Worm (Caenorhabditis elegans) whole organism, L2 larva: ENCODE data around the gene ZK1320.11.

Experiments used
- C34F6.9 ChIP-seq: fragments of 150-350 bp; optimal IDR thresholded peaks from 2 replicates; lab custom pipeline; 2014; ENCODE audit warnings: missing biosample characterization, missing genetic modification characterization
- F13H6.1 ChIP-seq: sonication (generic microtip); optimal IDR thresholded peaks from 2 replicates; lab custom pipeline; 2016; ENCODE audit warnings: missing genetic modification characterization, missing compliant biosample characterization
- Y55F3AM.14 ChIP-seq: fragments of 200-800 bp; sonication (Bioruptor generic); optimal IDR thresholded peaks from 2 replicates; lab custom pipeline; 2018; ENCODE audit warnings: mild to moderate bottlenecking, missing genetic modification characterization, missing compliant biosample characterization
- alr-1 ChIP-seq: fragments of 150-350 bp; optimal IDR thresholded peaks from 2 replicates; lab custom pipeline; 2014; ENCODE audit warnings: missing biosample characterization, missing genetic modification characterization
- aly-2 ChIP-seq: fragments of 150-350 bp; optimal IDR thresholded peaks from 2 replicates; lab custom pipeline; 2014; ENCODE audit warnings: missing biosample characterization, missing genetic modification characterization
- blmp-1 ChIP-seq: sonication (generic microtip); optimal IDR thresholded peaks from 2 replicates; lab custom pipeline; 2017; ENCODE audit warnings: missing genetic modification characterization, mild to moderate bottlenecking, missing compliant biosample characterization, antibody characterized with exemption, moderate library complexity; ENCODE audit not compliant: insufficient read depth
- ceh-16 ChIP-seq: fragments of 150-350 bp; optimal IDR thresholded peaks from 2 replicates; lab custom pipeline; 2014; ENCODE audit warnings: missing biosample characterization, missing genetic modification characterization
- ceh-82 ChIP-seq: fragments of 150-350 bp; optimal IDR thresholded peaks from 2 replicates; lab custom pipeline; 2014; ENCODE audit warnings: missing biosample characterization, missing genetic modification characterization
- crh-2 ChIP-seq: sonication (generic microtip); optimal IDR thresholded peaks from 2 replicates; lab custom pipeline; 2017; ENCODE audit warnings: missing biosample characterization, missing genetic modification characterization
- elt-1 ChIP-seq: fragments of 150-350 bp; optimal IDR thresholded peaks from 2 replicates; lab custom pipeline; 2014; ENCODE audit warnings: missing biosample characterization, missing genetic modification characterization
- fos-1 ChIP-seq: fragments of 150-350 bp; optimal IDR thresholded peaks from 2 replicates; lab custom pipeline; 2014; ENCODE audit warnings: missing biosample characterization, missing genetic modification characterization
- gmeb-1 ChIP-seq: fragments of 150-350 bp; optimal IDR thresholded peaks from 2 replicates; lab custom pipeline; 2014; ENCODE audit warnings: missing biosample characterization, missing genetic modification characterization
- lin-13 ChIP-seq: fragments of 150-350 bp; optimal IDR thresholded peaks from 2 replicates; lab custom pipeline; 2014; ENCODE audit warnings: missing biosample characterization, missing genetic modification reagents, missing genetic modification characterization
- lin-39 ChIP-seq: fragments of 150-350 bp; optimal IDR thresholded peaks from 2 replicates; lab custom pipeline; 2014; ENCODE audit warnings: missing biosample characterization, missing genetic modification reagents, missing genetic modification characterization
- lsy-2 ChIP-seq, 2 experiments: fragments of 150-350 bp in 1 of 2; sonication (generic microtip) in 1 of 2; optimal IDR thresholded peaks; 2 replicates each; lab custom pipeline; 2014 to 2017; ENCODE audit warnings: missing biosample characterization in 2 of 2, missing genetic modification characterization in 2 of 2
- nhr-10 ChIP-seq: sonication (generic microtip); optimal IDR thresholded peaks from 2 replicates; lab custom pipeline; 2017; ENCODE audit warnings: missing biosample characterization, missing genetic modification characterization
- nhr-11 ChIP-seq: fragments of 150-350 bp; optimal IDR thresholded peaks from 2 replicates; lab custom pipeline; 2014; ENCODE audit warnings: missing biosample characterization, missing genetic modification characterization
- nhr-12 ChIP-seq: fragments of 150-350 bp; optimal IDR thresholded peaks from 2 replicates; lab custom pipeline; 2014; ENCODE audit warnings: missing biosample characterization, missing genetic modification characterization
- nhr-129 ChIP-seq: fragments of 150-350 bp; optimal IDR thresholded peaks from 2 replicates; lab custom pipeline; 2014; ENCODE audit warnings: missing biosample characterization, missing genetic modification characterization
- nhr-237 ChIP-seq: fragments of 150-350 bp; optimal IDR thresholded peaks from 2 replicates; lab custom pipeline; 2014; ENCODE audit warnings: missing biosample characterization, missing genetic modification characterization
- nhr-25 ChIP-seq: fragments of 150-350 bp; sonication (generic microtip); optimal IDR thresholded peaks from 3 replicates; lab custom pipeline; 2014; ENCODE audit warnings: missing biosample characterization, missing genetic modification characterization
- nhr-6 ChIP-seq: fragments of 150-350 bp; optimal IDR thresholded peaks from 2 replicates; lab custom pipeline; 2014; ENCODE audit warnings: missing biosample characterization, missing genetic modification characterization
- peb-1 ChIP-seq: fragments of 150-350 bp; optimal IDR thresholded peaks from 2 replicates; lab custom pipeline; 2014; ENCODE audit warnings: missing biosample characterization, missing genetic modification characterization
- sem-4 ChIP-seq: fragments of 150-350 bp; optimal IDR thresholded peaks from 2 replicates; lab custom pipeline; 2014; ENCODE audit warnings: missing biosample characterization, missing genetic modification reagents, missing genetic modification characterization
- sma-3 ChIP-seq: sonication (generic microtip); optimal IDR thresholded peaks from 2 replicates; lab custom pipeline; 2016; ENCODE audit warnings: missing genetic modification reagents, missing genetic modification characterization, missing compliant biosample characterization
- sma-9 ChIP-seq, 2 experiments: fragments of 150-350 bp in 1 of 2; sonication (generic microtip) in 1 of 2; optimal IDR thresholded peaks; 2 replicates each; lab custom pipeline; 2014 to 2016; ENCODE audit warnings: missing genetic modification characterization in 2 of 2, mild to moderate bottlenecking in 1 of 2, missing biosample characterization in 1 of 2, missing compliant biosample characterization in 1 of 2, missing genetic modification reagents in 1 of 2, moderate library complexity in 1 of 2
- unc-39 ChIP-seq: fragments of 150-350 bp; optimal IDR thresholded peaks from 2 replicates; lab custom pipeline; 2014; ENCODE audit warnings: missing biosample characterization, missing genetic modification characterization
- unc-55 ChIP-seq: fragments of 150-350 bp; sonication (generic microtip); optimal IDR thresholded peaks from 3 replicates; lab custom pipeline; 2014; ENCODE audit warnings: missing biosample characterization, missing genetic modification reagents, missing genetic modification characterization
- ztf-1 ChIP-seq: fragments of 200-800 bp; sonication (Bioruptor generic); conservative IDR thresholded peaks from 2 replicates; pipeline ENCODE4 v1.3.6; 2022; ENCODE audit warnings: missing genetic modification characterization, missing compliant biosample characterization
- ztf-4 ChIP-seq: fragments of 150-350 bp; optimal IDR thresholded peaks from 2 replicates; lab custom pipeline; 2014; ENCODE audit warnings: missing biosample characterization, missing genetic modification characterization

Gene ZK1320.11

DNA sequence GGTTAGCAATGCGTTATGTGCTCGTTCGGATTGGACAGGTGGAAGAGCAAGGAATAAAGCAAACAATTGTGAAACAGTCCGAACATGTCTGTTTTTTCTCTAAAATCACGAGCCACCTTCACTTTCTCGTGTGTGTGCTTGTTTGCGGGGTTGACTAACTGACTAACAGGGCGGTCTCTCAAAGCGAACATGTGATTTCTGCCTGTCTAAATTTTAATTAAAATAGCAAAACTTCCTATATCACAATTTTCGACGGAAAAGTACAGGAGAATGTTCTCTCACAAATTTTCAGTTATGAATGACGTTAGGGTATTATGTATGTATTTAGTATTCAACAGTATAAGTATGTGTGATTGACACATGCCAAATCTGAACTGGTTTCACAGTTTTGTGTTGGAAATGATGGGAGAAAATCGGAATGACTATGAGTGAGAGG lies 45.5 kb upstream of the ZK1320.11 start:
- TF ChIP-seq nhr-10 (tag; lab: Kevin White, UChicago): no peak
- TF ChIP-seq elt-1: no peak
- TF ChIP-seq C34F6.9: peak; percentile 21
- peak; percentile 40 for TF ChIP-seq crh-2
- TF ChIP-seq blmp-1 (tag; lab: Kevin White, UChicago): peak; percentile 13
- peak; percentile 9 for TF ChIP-seq sma-9 (GFP tag; optimal IDR thresholded peaks at IDR 0.05; lab: Kevin White, UChicago)
- no peak for TF ChIP-seq sma-9 (tag; optimal IDR thresholded peaks at IDR 0.05; lab: Kevin White, UChicago)
- peak; percentile 43 for TF ChIP-seq F13H6.1 (tag; lab: Kevin White, UChicago)

DNA sequence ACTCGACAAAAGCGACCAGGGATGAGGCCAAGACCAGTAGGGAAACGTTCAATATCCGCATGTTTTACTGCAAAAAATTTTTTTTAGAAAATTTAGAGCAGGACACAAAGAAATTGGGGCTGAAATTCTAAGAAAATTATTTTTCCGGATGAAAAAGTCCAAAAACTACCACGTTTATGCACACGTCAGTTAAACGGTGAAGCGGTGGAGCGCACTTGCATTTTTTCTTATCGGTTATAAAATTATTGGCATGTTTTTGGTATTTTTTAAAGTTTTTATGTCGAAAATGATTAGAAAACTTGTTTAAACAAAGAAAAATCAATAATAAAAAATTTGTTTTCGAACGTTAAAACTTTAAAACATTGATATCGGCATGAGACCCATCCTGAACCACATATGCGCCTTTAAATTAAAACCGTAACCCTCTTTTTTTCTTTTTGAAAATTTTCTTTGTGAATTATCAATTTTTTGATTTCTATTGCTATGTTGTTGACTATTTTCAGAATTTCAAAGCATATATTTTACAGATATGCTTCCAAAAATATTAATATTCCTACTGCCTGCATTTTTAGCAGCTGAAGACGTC lies 43.2 kb upstream of the ZK1320.11 start, which contains the start of the genes dnj-20 and ZK1307.8:
Gene dnj-20 (minus strand): TSS at position 67 of the 586 bp plus-strand sequence.
Gene ZK1307.8 (plus strand): TSS at position 504 of the 586 bp plus-strand sequence.
- TF ChIP-seq lsy-2 (tag; optimal IDR thresholded peaks at IDR 0.05; lab: Kevin White, UChicago) (peak in 1 of 2 experiments; percentile 55), ceh-16 (no peak), peb-1 (tag; lab: Kevin White, UChicago) (no peak), fos-1 (tag; lab: Kevin White, UChicago) (peak; percentile 23), gmeb-1 (tag; lab: Kevin White, UChicago) (peak; percentile 15), unc-55 (GFP tag; lab: Kevin White, UChicago) (peak; percentile 38), ztf-1 (no peak), C34F6.9 (peak; percentile 43), unc-39 (no peak), alr-1 (tag; lab: Kevin White, UChicago) (no peak), crh-2 (peak; percentile 79), aly-2 (tag; lab: Kevin White, UChicago) (no peak)

DNA sequence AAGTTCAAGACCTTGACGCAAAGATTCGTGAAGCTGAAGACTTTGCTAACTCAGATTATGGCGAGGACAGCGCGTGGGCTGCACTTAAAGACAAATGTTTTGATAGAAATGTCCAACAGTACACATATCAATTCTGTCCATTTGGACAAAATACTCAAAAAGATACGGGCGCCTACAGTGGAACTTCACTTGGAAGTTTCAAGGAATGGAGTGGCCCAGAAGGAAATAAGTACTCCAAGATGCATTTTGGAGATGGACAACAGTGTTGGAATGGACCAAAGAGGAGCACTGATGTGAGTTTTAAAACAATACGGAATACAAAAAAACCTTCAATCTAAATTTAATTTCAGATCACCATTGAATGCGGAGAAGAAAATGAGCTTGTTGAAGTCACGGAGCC lies 41.5 kb upstream of the ZK1320.11 start:
- TF ChIP-seq ceh-82 (tag; lab: Kevin White, UChicago): no peak
- no peak for TF ChIP-seq ztf-1
- TF ChIP-seq lsy-2 (tag; optimal IDR thresholded peaks at IDR 0.05; lab: Kevin White, UChicago): no peak
- TF ChIP-seq lin-39 (tag; lab: Kevin White, UChicago): no peak
- no peak for TF ChIP-seq C34F6.9
- no peak for TF ChIP-seq nhr-237 (tag; lab: Kevin White, UChicago)
- no peak for TF ChIP-seq sem-4 (tag; lab: Kevin White, UChicago)
- TF ChIP-seq, all 48 proteins: peak for 0

DNA sequence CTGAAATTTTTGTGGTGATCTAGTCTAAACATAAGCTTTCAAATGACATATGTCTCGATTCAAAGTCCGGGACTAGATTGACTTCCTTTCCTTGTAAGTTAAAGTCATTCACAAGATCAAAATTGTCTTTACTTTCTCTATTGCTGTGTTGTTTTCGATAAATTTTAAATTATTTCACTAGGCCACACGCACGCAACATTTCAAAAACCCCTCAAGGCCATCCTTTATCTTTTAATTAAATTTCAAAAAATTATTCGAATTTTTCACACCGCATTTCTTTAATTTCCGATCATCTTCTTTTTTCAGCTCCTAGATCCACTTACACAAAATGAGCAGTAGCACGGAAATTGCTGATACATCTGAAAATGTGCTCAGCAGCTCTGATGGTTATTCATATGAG lies 31.1 kb upstream of the ZK1320.11 start, which contains the start of gene ZK1307.7:
Gene ZK1307.7 (plus strand): TSS at position 301 of the 400 bp plus-strand sequence.
- TF ChIP-seq nhr-12 (no peak), ztf-4 (no peak), nhr-237 (tag; lab: Kevin White, UChicago) (no peak), unc-39 (no peak), lin-13 (GFP tag; lab: Kevin White, UChicago) (no peak), unc-55 (GFP tag; lab: Kevin White, UChicago) (no peak), nhr-10 (tag; lab: Kevin White, UChicago) (no peak), gmeb-1 (tag; lab: Kevin White, UChicago) (no peak), lsy-2 (tag; optimal IDR thresholded peaks at IDR 0.05; lab: Kevin White, UChicago) (no peak)

DNA sequence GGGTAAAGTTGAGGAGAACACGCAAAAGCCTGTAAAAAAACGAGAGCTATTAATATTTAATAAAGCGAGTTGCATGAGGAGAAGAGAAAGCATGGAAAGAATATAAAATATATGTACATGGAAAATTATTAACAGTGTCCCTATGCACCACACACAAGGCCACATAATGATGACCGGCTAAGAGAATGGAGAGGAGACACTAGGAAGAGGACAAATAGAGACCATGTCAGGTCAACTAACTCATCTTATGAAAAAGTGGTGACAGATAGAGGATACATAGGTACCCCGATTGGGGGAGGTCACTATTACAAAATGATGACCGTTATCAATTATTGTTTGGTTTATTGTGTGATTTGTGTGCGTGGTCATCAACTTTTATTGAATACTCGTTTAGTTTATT lies 23.0 kb upstream of the ZK1320.11 start, which contains the start of gene fzr-1:
Gene fzr-1 (minus strand): TSS at position 29 of the 400 bp plus-strand sequence.
- TF ChIP-seq fos-1 (tag; lab: Kevin White, UChicago): peak; percentile 11
- no peak for TF ChIP-seq unc-55 (GFP tag; lab: Kevin White, UChicago)

DNA sequence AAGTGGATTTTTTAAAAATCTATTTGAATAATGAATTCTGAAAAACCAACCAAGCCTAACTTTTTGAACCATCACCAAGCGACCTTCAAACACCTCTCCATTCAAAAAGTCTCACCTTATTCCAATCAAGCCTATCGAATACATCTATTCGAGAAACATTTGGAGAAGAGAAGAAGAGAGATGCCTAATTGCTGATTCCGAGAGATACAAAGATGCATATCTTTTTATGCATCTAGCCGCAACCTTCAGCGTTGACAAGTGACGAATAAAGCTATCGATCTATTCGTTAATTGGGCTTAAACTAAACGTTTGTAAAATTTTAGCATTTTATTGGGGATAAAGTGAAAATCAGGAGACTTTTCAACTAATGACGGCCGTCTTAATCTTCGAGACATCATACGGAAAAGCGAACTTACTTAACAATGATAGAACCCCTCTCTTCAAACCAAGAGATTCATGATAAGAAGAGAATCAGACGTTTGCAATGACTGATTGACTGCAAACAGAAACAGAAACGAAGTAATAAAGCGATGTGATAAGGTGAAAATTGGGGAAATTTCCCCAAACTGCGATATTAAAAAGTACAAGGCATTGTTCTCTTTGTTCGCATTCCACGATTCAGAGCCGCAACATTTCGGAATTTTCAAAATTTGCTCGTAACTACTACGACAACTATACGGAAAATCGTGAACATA lies 22.3 kb upstream of the ZK1320.11 start:
- TF ChIP-seq nhr-129 (tag; lab: Kevin White, UChicago): peak; percentile 17
- peak; percentile 15 for TF ChIP-seq crh-2
- peak; percentile 92 for TF ChIP-seq fos-1 (tag; lab: Kevin White, UChicago)
- TF ChIP-seq nhr-10 (tag; lab: Kevin White, UChicago): no peak
- TF ChIP-seq nhr-25 (tag; lab: Kevin White, UChicago): peak; percentile 28
- TF ChIP-seq sma-3 (GFP tag; lab: Kevin White, UChicago): no peak
- TF ChIP-seq Y55F3AM.14 (GFP tag; lab: Kevin White, UChicago): peak; percentile 64
- TF ChIP-seq ceh-16: peak; percentile 98
- no peak for TF ChIP-seq peb-1 (tag; lab: Kevin White, UChicago)
- TF ChIP-seq sma-9 (GFP tag; optimal IDR thresholded peaks at IDR 0.05; lab: Kevin White, UChicago): peak; percentile 8
- TF ChIP-seq sma-9 (tag; optimal IDR thresholded peaks at IDR 0.05; lab: Kevin White, UChicago): no peak
- no peak for TF ChIP-seq nhr-6
- TF ChIP-seq nhr-11 (tag; lab: Kevin White, UChicago): no peak
- peak; percentile 79 for TF ChIP-seq elt-1
- no peak for TF ChIP-seq ceh-82 (tag; lab: Kevin White, UChicago)
- TF ChIP-seq C34F6.9: peak; percentile 8
- no peak for TF ChIP-seq unc-55 (GFP tag; lab: Kevin White, UChicago)
- TF ChIP-seq ztf-4: no peak
- TF ChIP-seq, all 48 proteins: peak for 9
